Worm (Caenorhabditis elegans) whole organism, early embryonic: Measurements from ENCODE around the gene K06G5.3.

Experiments
- B0310.2 ChIP-seq: sonication (generic microtip); optimal IDR thresholded peaks from 2 replicates; lab custom pipeline; 2016; ENCODE audit warnings: mild to moderate bottlenecking, missing genetic modification characterization, missing compliant biosample characterization
- F13C5.2 ChIP-seq: sonication (generic microtip); optimal IDR thresholded peaks from 2 replicates; lab custom pipeline; 2017; ENCODE audit warnings: mild to moderate bottlenecking, missing genetic modification characterization, inconsistent platforms, missing compliant biosample characterization
- aly-1 ChIP-seq: sonication (generic microtip); optimal IDR thresholded peaks from 2 replicates; lab custom pipeline; 2016; ENCODE audit warnings: missing genetic modification characterization, missing compliant biosample characterization
- ama-1 ChIP-seq: fragments of 150-350 bp; optimal IDR thresholded peaks from 2 replicates; lab custom pipeline; 2014
- ceh-13 ChIP-seq: fragments of 200-800 bp; sonication (Bioruptor generic); optimal IDR thresholded peaks from 2 replicates; lab custom pipeline; 2018; ENCODE audit warnings: mild to moderate bottlenecking, missing genetic modification characterization, missing compliant biosample characterization
- ceh-36 ChIP-seq: sonication (generic microtip); optimal IDR thresholded peaks from 2 replicates; lab custom pipeline; 2016; ENCODE audit warnings: missing genetic modification characterization, inconsistent platforms, missing compliant biosample characterization
- ets-7 ChIP-seq: sonication (generic microtip); optimal IDR thresholded peaks from 2 replicates; lab custom pipeline; 2016; ENCODE audit warnings: missing genotype, missing genetic modification characterization, missing compliant biosample characterization
- flt-1 ChIP-seq: fragments of 200-800 bp; sonication (Bioruptor generic); IDR thresholded peaks from 2 replicates; pipeline ENCODE4 v1.3.6; 2022; ENCODE audit warnings: missing genetic modification characterization, missing compliant biosample characterization
- hmbx-1 ChIP-seq: sonication (generic microtip); optimal IDR thresholded peaks from 2 replicates; lab custom pipeline; 2016; ENCODE audit warnings: mild to moderate bottlenecking, missing genetic modification characterization, missing compliant biosample characterization
- hmg-4 ChIP-seq: fragments of 200-800 bp; sonication (Bioruptor generic); optimal IDR thresholded peaks from 2 replicates; lab custom pipeline; 2018; ENCODE audit warnings: mild to moderate bottlenecking, missing genetic modification characterization, missing compliant biosample characterization
- hnd-1 ChIP-seq: sonication (generic microtip); optimal IDR thresholded peaks from 2 replicates; lab custom pipeline; 2016; ENCODE audit warnings: missing genetic modification characterization, missing compliant biosample characterization
- pes-1 ChIP-seq: fragments of 200-800 bp; sonication (Bioruptor generic); IDR thresholded peaks from 2 replicates; pipeline ENCODE4 v1.3.6; 2022; ENCODE audit warnings: missing genetic modification reagents, missing genetic modification characterization, missing compliant biosample characterization
- scrt-1 ChIP-seq: fragments of 200-800 bp; sonication (Bioruptor generic); IDR thresholded peaks from 2 replicates; pipeline ENCODE4 v1.3.6; 2022; ENCODE audit warnings: missing genetic modification characterization, missing compliant biosample characterization
- sea-1 ChIP-seq: fragments of 200-800 bp; sonication (Bioruptor generic); conservative IDR thresholded peaks from 2 replicates; pipeline ENCODE4 v1.3.6; 2022; ENCODE audit warnings: missing genetic modification characterization, missing compliant biosample characterization
- tbx-11 ChIP-seq: fragments of 200-800 bp; sonication (Bioruptor generic); IDR thresholded peaks from 2 replicates; pipeline ENCODE4 v1.3.6; 2022; ENCODE audit warnings: missing genetic modification characterization, missing compliant biosample characterization
- tbx-37 ChIP-seq: fragments of 200-800 bp; sonication (Bioruptor generic); conservative IDR thresholded peaks from 2 replicates; pipeline ENCODE4 v1.3.6; 2022; ENCODE audit warnings: missing genetic modification reagents, missing genetic modification characterization, missing compliant biosample characterization
- tra-4 ChIP-seq: sonication (generic microtip); optimal IDR thresholded peaks from 2 replicates; lab custom pipeline; 2017; ENCODE audit warnings: missing genetic modification characterization, missing compliant biosample characterization

The K06G5.3 gene

DNA sequence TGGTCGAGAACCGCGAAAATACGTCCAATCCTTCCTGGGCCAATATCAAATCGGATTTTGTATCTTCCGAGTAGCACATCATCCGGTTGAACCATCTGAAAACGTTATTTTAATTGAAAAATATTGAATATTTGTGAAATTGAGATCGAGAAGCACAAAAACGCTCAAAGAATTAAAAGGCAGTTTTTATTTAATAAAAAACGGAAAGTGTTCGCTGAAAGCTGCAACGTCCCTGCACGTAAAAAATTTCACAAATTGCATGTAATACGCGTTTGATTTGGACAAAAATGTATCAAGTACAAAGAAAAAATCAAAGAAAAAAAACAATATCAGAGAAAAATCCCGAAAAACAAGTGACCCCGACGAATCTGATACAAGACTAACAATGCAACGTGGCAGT, 29.0 kb upstream of the K06G5.3 start, which contains the start of gene E02H4.6:
TSS of gene E02H4.6 (minus strand) at position 101 of the 400 bp plus-strand sequence.
- no peak for TF ChIP-seq ceh-13

DNA sequence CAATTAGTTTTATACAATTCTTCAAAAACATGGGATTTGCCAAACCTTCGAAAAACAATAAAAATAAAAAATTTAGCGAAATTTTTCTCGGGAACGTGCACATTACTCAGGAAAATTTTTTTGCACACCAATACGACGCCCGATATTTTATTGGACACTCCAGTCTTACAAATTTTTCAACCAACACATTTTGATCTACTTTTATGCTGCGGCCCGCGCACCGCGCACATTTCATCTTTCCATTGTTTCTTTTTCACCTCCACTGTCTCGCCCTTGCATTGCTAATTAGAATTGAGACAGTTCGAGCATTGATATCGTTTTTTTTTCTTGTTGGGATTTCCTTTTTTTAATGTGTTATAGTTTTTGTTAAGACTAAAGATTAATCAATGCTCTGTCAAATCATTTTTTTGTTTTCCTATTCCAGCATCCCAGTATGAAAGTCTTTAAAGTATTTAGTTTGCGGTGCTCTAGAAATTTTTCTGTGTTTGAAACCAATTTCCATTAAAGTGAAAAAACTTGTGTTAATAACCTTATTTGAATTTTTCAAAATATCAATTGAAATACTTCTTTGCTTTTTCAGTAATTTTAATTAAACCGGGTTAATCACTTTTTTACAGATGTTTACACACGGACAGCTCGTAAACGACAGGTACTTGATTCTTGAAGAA, 24.5 kb upstream of the K06G5.3 start, which contains the start of gene K04C1.5:
TSS of gene K04C1.5 (plus strand) at position 618 of the 668 bp plus-strand sequence.
- no peak for TF ChIP-seq tbx-11 (GFP tag; lab: Robert Waterston, UW)
- TF ChIP-seq pes-1 (GFP tag; lab: Robert Waterston, UW), result no peak
- TF ChIP-seq aly-1, result no peak
- TF ChIP-seq tbx-37 (GFP tag; lab: Robert Waterston, UW), result no peak
- no peak for TF ChIP-seq ets-7 (tag; lab: Kevin White, UChicago)
- no peak for TF ChIP-seq tra-4
- no peak for TF ChIP-seq ama-1 (lab: Kevin White, UChicago)
- no peak for TF ChIP-seq hmbx-1 (tag; lab: Kevin White, UChicago)
- TF ChIP-seq F13C5.2 (tag; lab: Kevin White, UChicago), result no peak
- TF ChIP-seq hnd-1 (tag; lab: Kevin White, UChicago), result no peak
- no peak for TF ChIP-seq ceh-36 (tag; lab: Kevin White, UChicago)
- TF ChIP-seq ceh-13, result no peak
- TF ChIP-seq flt-1 (GFP tag; lab: Robert Waterston, UW), result no peak
- TF ChIP-seq sea-1 (GFP tag; lab: Robert Waterston, UW), result no peak
- TF ChIP-seq B0310.2, result no peak
- no peak for TF ChIP-seq hmg-4 (GFP tag; lab: Kevin White, UChicago)
- TF ChIP-seq scrt-1, result no peak

DNA sequence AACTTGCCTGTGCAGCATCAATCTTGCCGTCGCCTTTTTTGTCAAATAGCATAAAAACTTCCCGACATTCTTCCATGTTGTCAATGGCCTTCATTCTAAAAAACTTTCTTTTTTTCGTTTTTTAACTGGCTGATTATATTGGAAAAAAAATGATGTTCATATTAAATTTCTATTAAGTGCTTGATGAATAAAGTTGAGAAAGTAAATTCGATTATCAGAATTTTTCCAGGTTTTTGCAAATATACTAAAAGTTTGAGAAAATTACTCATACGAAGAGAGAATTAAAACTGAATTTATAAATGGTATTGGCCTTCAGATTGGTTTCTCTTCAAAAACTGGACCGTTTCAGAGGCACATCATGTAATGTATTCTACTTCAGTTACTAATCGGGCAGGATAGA, 23.5 kb upstream of the K06G5.3 start, which contains the start of gene mlc-6:
TSS of gene mlc-6 (minus strand) at position 101 of the 400 bp plus-strand sequence.
- TF ChIP-seq ceh-36 (tag; lab: Kevin White, UChicago) (no peak), tbx-11 (GFP tag; lab: Robert Waterston, UW) (no peak), hmg-4 (GFP tag; lab: Kevin White, UChicago) (no peak), aly-1 (no peak), ama-1 (lab: Kevin White, UChicago) (no peak), scrt-1 (no peak), flt-1 (GFP tag; lab: Robert Waterston, UW) (no peak), hnd-1 (tag; lab: Kevin White, UChicago) (no peak), pes-1 (GFP tag; lab: Robert Waterston, UW) (no peak), tbx-37 (GFP tag; lab: Robert Waterston, UW) (no peak), ceh-13 (no peak), ets-7 (tag; lab: Kevin White, UChicago) (no peak), hmbx-1 (tag; lab: Kevin White, UChicago) (no peak), sea-1 (GFP tag; lab: Robert Waterston, UW) (no peak)

DNA sequence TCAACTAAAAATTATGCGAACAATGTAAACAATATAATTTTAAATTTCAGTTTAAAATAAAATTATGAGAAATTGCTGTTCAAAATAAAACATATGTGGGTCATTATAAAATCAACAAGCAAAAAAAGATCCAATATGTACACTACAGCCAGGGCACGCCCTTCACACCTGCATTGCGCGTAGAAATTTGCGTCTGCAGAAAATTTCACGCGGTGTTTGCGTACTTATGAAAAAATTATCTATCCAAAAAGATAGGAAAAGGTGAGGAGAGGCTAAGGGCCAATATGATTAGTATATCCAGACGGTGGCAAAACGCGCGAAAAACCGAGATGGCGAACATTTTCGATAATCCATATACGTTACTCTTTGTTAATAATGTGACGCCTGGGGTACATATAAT, 21.4 kb upstream of the K06G5.3 start:
- TF ChIP-seq hnd-1 (tag; lab: Kevin White, UChicago), result no peak
- no peak for TF ChIP-seq aly-1
- TF ChIP-seq ceh-36 (tag; lab: Kevin White, UChicago), result no peak
- TF ChIP-seq B0310.2, result no peak
- no peak for TF ChIP-seq flt-1 (GFP tag; lab: Robert Waterston, UW)
- TF ChIP-seq ama-1 (lab: Kevin White, UChicago), result no peak
- TF ChIP-seq tbx-37 (GFP tag; lab: Robert Waterston, UW), result no peak
- no peak for TF ChIP-seq sea-1 (GFP tag; lab: Robert Waterston, UW)
- TF ChIP-seq F13C5.2 (tag; lab: Kevin White, UChicago), result no peak
- TF ChIP-seq hmg-4 (GFP tag; lab: Kevin White, UChicago), result no peak
- TF ChIP-seq tra-4, result no peak
- TF ChIP-seq hmbx-1 (tag; lab: Kevin White, UChicago), result no peak
- no peak for TF ChIP-seq ets-7 (tag; lab: Kevin White, UChicago)

DNA sequence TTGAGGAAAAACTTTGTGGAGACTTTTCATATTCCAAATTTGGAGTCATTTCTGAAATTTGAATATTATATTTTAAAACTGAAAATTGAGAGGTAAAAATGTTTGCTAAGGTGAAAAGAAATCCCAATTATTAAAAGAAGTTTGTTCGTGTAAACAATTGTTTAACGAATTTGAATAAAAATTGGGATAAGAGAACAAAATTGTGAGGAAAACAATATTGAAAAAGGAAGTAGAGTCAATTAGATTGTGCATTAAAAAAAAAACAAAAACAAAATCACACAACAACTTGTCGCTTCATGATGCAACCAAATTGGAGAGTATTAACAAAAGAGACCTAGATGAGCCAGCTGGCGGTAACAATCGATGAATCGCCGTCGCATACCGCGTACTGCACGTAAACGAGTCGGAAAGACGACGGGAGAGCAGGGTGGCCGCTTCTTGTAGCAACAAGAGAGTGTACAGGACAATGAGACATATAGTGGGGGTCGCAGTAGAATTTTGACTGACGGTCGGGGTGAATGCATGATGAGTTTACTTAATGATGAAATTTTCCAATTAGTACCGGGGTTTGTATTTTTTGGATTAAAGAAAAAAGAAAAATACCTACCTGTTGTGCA, 20.4 kb upstream of the K06G5.3 start, which contains the start of gene K04C1.3:
TSS of gene K04C1.3 (minus strand) at position 51 of the 617 bp plus-strand sequence.
- TF ChIP-seq hmg-4 (GFP tag; lab: Kevin White, UChicago) (no peak), ceh-13 (no peak), ama-1 (lab: Kevin White, UChicago) (no peak), flt-1 (GFP tag; lab: Robert Waterston, UW) (no peak), pes-1 (GFP tag; lab: Robert Waterston, UW) (no peak), ets-7 (tag; lab: Kevin White, UChicago) (no peak), scrt-1 (no peak), F13C5.2 (tag; lab: Kevin White, UChicago) (no peak), ceh-36 (tag; lab: Kevin White, UChicago) (no peak), tbx-37 (GFP tag; lab: Robert Waterston, UW) (no peak), hnd-1 (tag; lab: Kevin White, UChicago) (no peak), hmbx-1 (tag; lab: Kevin White, UChicago) (no peak), tra-4 (no peak), aly-1 (no peak), sea-1 (GFP tag; lab: Robert Waterston, UW) (no peak), B0310.2 (no peak), tbx-11 (GFP tag; lab: Robert Waterston, UW) (no peak)

DNA sequence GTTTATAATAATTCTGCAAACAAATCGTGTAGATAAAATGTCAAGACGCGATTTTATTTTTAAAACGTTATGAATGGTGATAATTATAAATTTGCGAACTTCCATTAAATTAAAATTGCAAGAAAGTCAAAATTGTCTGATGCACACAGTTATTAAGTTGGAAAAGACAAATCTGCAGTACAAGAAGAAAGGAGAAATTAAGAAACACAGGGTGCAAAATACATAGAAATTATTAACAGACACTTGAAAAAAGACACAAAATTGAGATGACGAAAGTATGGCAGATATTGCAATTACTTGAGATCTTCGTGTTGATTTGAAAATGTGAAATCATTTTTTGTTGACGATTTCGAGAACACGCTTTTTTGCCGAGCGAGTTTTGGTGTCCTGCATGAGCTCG, 18.5 kb upstream of the K06G5.3 start:
- TF ChIP-seq sea-1 (GFP tag; lab: Robert Waterston, UW) (no peak), ets-7 (tag; lab: Kevin White, UChicago) (no peak), F13C5.2 (tag; lab: Kevin White, UChicago) (no peak), hmg-4 (GFP tag; lab: Kevin White, UChicago) (no peak), scrt-1 (no peak), aly-1 (no peak), B0310.2 (no peak), hnd-1 (tag; lab: Kevin White, UChicago) (no peak), ceh-13 (no peak), flt-1 (GFP tag; lab: Robert Waterston, UW) (no peak), hmbx-1 (tag; lab: Kevin White, UChicago) (no peak), tra-4 (no peak), tbx-37 (GFP tag; lab: Robert Waterston, UW) (no peak), pes-1 (GFP tag; lab: Robert Waterston, UW) (no peak), tbx-11 (GFP tag; lab: Robert Waterston, UW) (no peak), ceh-36 (tag; lab: Kevin White, UChicago) (no peak), ama-1 (lab: Kevin White, UChicago) (no peak)
